Fruit fly (Drosophila melanogaster) whole organism, wandering third instar larva: ENCODE data around the gene CG12056.

Source experiments
- Abd-B ChIP-seq: fragments of >200 bp; optimal IDR thresholded peaks from 2 replicates; lab custom pipeline; 2017; ENCODE audit warnings: missing biosample characterization, missing genetic modification characterization
- CG32264 ChIP-seq: fragments of 200-800 bp; sonication (Bioruptor generic); optimal IDR thresholded peaks from 2 replicates; lab custom pipeline; 2016; ENCODE audit warnings: missing biosample characterization, missing genetic modification characterization
- CG9705 ChIP-seq: fragments of 200-800 bp; sonication (Bioruptor generic); optimal IDR thresholded peaks from 2 replicates; lab custom pipeline; 2018; ENCODE audit warnings: missing biosample characterization, mild to moderate bottlenecking, missing genetic modification characterization
- CrebA ChIP-seq: fragments of 200-800 bp; sonication (Bioruptor generic); optimal IDR thresholded peaks from 2 replicates; lab custom pipeline; 2016; ENCODE audit warnings: missing biosample characterization, mild to moderate bottlenecking, missing genetic modification characterization, borderline replicate concordance
- Dfd ChIP-seq: fragments of >200 bp; optimal IDR thresholded peaks from 2 replicates; lab custom pipeline; 2017; ENCODE audit warnings: missing biosample characterization, missing genetic modification characterization
- Dif ChIP-seq: fragments of 200-275, 200-300 bp; sonication (Bioruptor generic); optimal IDR thresholded peaks from 2 replicates; lab custom pipeline; 2018; ENCODE audit warnings: missing biosample characterization, missing genetic modification characterization; ENCODE audit not compliant: partially characterized antibody
- GATAd ChIP-seq: sonication (Bioruptor generic); optimal IDR thresholded peaks from 2 replicates; lab custom pipeline; 2016; ENCODE audit warnings: missing biosample characterization, missing genetic modification characterization
- HLH106 ChIP-seq: fragments of 200-800 bp; optimal IDR thresholded peaks from 3 replicates; lab custom pipeline; 2019; ENCODE audit warnings: missing biosample characterization, mild to moderate bottlenecking, missing genetic modification characterization, moderate library complexity
- Hnf4 ChIP-seq: fragments of 200-800 bp; sonication (Bioruptor generic); optimal IDR thresholded peaks from 2 replicates; lab custom pipeline; 2016; ENCODE audit warnings: missing biosample characterization, mild to moderate bottlenecking, missing genetic modification characterization
- Hr78 ChIP-seq: fragments of >200 bp; optimal IDR thresholded peaks from 2 replicates; lab custom pipeline; 2017; ENCODE audit warnings: missing biosample characterization, missing genetic modification characterization
- Hr83 ChIP-seq: fragments of 200-300 bp; sonication (Bioruptor generic); optimal IDR thresholded peaks from 2 replicates; lab custom pipeline; 2016; ENCODE audit warnings: missing biosample characterization, mild to moderate bottlenecking, missing genetic modification characterization, moderate library complexity; ENCODE audit not compliant: poor library complexity, severe bottlenecking
- Mio ChIP-seq: sonication (Bioruptor generic); optimal IDR thresholded peaks from 2 replicates; lab custom pipeline; 2016; ENCODE audit warnings: missing biosample characterization, missing genetic modification characterization
- Myc ChIP-seq: fragments of >200 bp; optimal IDR thresholded peaks from 2 replicates; lab custom pipeline; 2017
- Rel ChIP-seq, 2 experiments: fragments of 200-800 bp; sonication (Bioruptor generic) in 1 of 2; optimal IDR thresholded peaks; 2 replicates in 1 of 2; 3 replicates in 1 of 2; lab custom pipeline; 2016 to 2019; ENCODE audit warnings: mild to moderate bottlenecking in 2 of 2, missing biosample characterization in 2 of 2, missing genetic modification characterization in 2 of 2, moderate library complexity in 1 of 2
- Sp1 ChIP-seq: fragments of 200-800 bp; sonication (Bioruptor generic); optimal IDR thresholded peaks from 3 replicates; lab custom pipeline; 2019; ENCODE audit warnings: missing biosample characterization, mild to moderate bottlenecking, missing genetic modification characterization, moderate library complexity
- br ChIP-seq: fragments of 200-800 bp; sonication (Bioruptor generic); optimal IDR thresholded peaks from 2 replicates; lab custom pipeline; 2016; ENCODE audit warnings: missing biosample characterization, missing genetic modification characterization
- brk ChIP-seq: fragments of 200-800 bp; sonication (Bioruptor generic); optimal IDR thresholded peaks from 2 replicates; lab custom pipeline; 2016; ENCODE audit warnings: missing biosample characterization, mild to moderate bottlenecking, missing genetic modification characterization
- dmrt93B ChIP-seq: fragments of 200-800 bp; sonication (Bioruptor generic); optimal IDR thresholded peaks from 2 replicates; lab custom pipeline; 2018; ENCODE audit warnings: missing biosample characterization, mild to moderate bottlenecking, missing genetic modification characterization
- dsf ChIP-seq: sonication (Bioruptor generic); optimal IDR thresholded peaks from 2 replicates; lab custom pipeline; 2016; ENCODE audit warnings: missing biosample characterization, missing genetic modification characterization, borderline replicate concordance
- ey ChIP-seq: fragments of 200-800 bp; sonication (Bioruptor generic); optimal IDR thresholded peaks from 2 replicates; lab custom pipeline; 2016; ENCODE audit warnings: missing biosample characterization, missing genetic modification characterization
- foxo ChIP-seq, 2 experiments: fragments of 200-800 bp; sonication (Bioruptor generic); optimal IDR thresholded peaks; 2 replicates in 1 of 2; 3 replicates in 1 of 2; lab custom pipeline; 2016 to 2017; ENCODE audit warnings: missing biosample characterization in 2 of 2, missing genetic modification characterization in 2 of 2
- fru ChIP-seq: fragments of 200-800 bp; sonication (Bioruptor generic); optimal IDR thresholded peaks from 3 replicates; lab custom pipeline; 2016; ENCODE audit warnings: missing biosample characterization, mild to moderate bottlenecking, missing genetic modification characterization
- jim ChIP-seq: fragments of 175-275, 200-325 bp; sonication (Bioruptor generic); optimal IDR thresholded peaks from 2 replicates; lab custom pipeline; 2016; ENCODE audit warnings: missing biosample characterization, mild to moderate bottlenecking, missing genetic modification characterization
- pan ChIP-seq: fragments of >200 bp; optimal IDR thresholded peaks from 2 replicates; lab custom pipeline; 2017
- psq ChIP-seq: fragments of 200-800 bp; sonication (Bioruptor generic); optimal IDR thresholded peaks from 3 replicates; lab custom pipeline; 2017; ENCODE audit warnings: missing biosample characterization, mild to moderate bottlenecking, missing genetic modification characterization, moderate library complexity
- rgr ChIP-seq: fragments of 200-800 bp; sonication (Bioruptor generic); optimal IDR thresholded peaks from 3 replicates; lab custom pipeline; 2016; ENCODE audit warnings: missing biosample characterization, mild to moderate bottlenecking, missing genetic modification characterization
- sage ChIP-seq: fragments of 200-800 bp; sonication (Bioruptor generic); optimal IDR thresholded peaks from 2 replicates; lab custom pipeline; 2016; ENCODE audit warnings: missing biosample characterization, mild to moderate bottlenecking, missing genetic modification characterization
- tai ChIP-seq: sonication (Bioruptor generic); optimal IDR thresholded peaks from 2 replicates; lab custom pipeline; 2016; ENCODE audit warnings: missing biosample characterization, missing genetic modification characterization
- woc ChIP-seq: sonication (Bioruptor generic); optimal IDR thresholded peaks from 2 replicates; lab custom pipeline; 2016; ENCODE audit warnings: missing biosample characterization, mild to moderate bottlenecking, missing genetic modification characterization

Gene CG12056

dm6 chrX:9214576-9214975, 22.1 kb downstream of the CG12056 start, which contains the start of gene Obp8a:
Gene Obp8a (plus strand): TSS chrX:9214876.
- no peak for TF ChIP-seq foxo (GFP tag; optimal IDR thresholded peaks at IDR 0.05; lab: Kevin White, UChicago)
- TF ChIP-seq psq: no peak
- no peak for TF ChIP-seq Dfd (GFP tag; lab: Kevin White, UChicago)
- no peak for TF ChIP-seq Rel (GFP tag; optimal IDR thresholded peaks at IDR 0.05; lab: Kevin White, UChicago)
- TF ChIP-seq Rel (tag; optimal IDR thresholded peaks at IDR 0.05; lab: Kevin White, UChicago): no peak
- TF ChIP-seq CG32264 (GFP tag; lab: Kevin White, UChicago): no peak
- no peak for TF ChIP-seq CG9705

- TF ChIP-seq ey (GFP tag; lab: Kevin White, UChicago) (no peak), dsf (GFP tag; lab: Kevin White, UChicago) (no peak), Abd-B (GFP tag; lab: Kevin White, UChicago) (no peak), CG32264 (GFP tag; lab: Kevin White, UChicago) (no peak), psq (no peak), Myc (lab: Kevin White, UChicago) (no peak), tai (GFP tag; lab: Kevin White, UChicago) (no peak), dmrt93B (GFP tag; lab: Kevin White, UChicago) (no peak), Sp1 (GFP tag; lab: Kevin White, UChicago) (no peak), Hr78 (no peak)
These were observed 23.0 kb downstream of the CG12056 start, which contains the start of gene CG15368 for dm6 chrX:9215485-9215884. Gene CG15368 (plus strand): TSS chrX:9215785.

- TF ChIP-seq tai (GFP tag; lab: Kevin White, UChicago): no peak
- no peak for TF ChIP-seq rgr (GFP tag; lab: Kevin White, UChicago)
- TF ChIP-seq Hr78: no peak
- TF ChIP-seq Hr83 (GFP tag; lab: Kevin White, UChicago): no peak
These were observed 24.1 kb downstream of the CG12056 start, which contains the start of gene CG15369 for dm6 chrX:9216572-9216971. Gene CG15369 (plus strand): TSS chrX:9216872.

DNA sequence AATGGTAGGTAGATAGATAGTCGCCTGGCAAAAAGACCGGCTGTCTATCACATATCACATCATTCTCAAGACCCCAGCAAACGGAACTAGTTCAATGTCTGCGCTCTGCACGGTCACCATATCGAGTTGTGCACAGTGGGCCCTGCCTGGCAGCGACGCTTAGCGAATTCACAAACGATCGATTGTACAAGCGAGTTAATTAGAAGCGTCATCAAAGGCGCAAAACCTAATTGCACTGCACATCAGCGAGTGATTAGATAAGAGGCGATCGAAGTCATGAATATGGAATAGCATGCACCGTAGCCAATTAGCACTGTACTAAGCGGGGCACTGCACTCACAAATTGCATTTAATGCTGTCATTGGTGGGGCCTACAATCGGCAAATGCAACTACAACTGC, 28.0 kb downstream of the CG12056 start:
- TF ChIP-seq foxo (GFP tag; optimal IDR thresholded peaks at IDR 0.05; lab: Kevin White, UChicago) (peak in 1 of 2 experiments; percentile 3), jim (no peak)

DNA sequence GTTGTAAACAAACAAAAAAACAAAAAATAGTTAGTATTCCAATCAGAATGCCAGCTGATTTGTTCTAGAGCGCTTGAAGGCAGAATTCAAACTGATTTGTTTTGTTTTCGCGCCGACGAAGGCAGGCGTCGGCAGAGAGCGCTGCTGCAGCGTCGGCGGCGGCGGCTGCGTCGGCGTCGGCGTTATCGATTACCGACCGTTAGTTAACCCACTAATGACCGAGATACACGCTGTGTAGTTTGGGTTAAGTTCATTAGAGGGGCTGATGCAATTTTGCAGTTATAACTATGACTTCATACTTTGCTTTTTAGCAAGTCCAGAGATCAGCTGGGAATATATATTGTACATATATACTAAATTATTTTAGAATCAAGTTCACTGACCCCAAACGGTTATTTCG, 30.7 kb downstream of the CG12056 start, which contains the start of gene t:
Gene t, minus strand, starts transcription at position 76 of the 400 bp plus-strand sequence.
- no peak for TF ChIP-seq Rel (GFP tag; optimal IDR thresholded peaks at IDR 0.05; lab: Kevin White, UChicago)
- no peak for TF ChIP-seq Rel (tag; optimal IDR thresholded peaks at IDR 0.05; lab: Kevin White, UChicago)
- TF ChIP-seq HLH106: no peak
- TF ChIP-seq brk (GFP tag; lab: Kevin White, UChicago): no peak
- TF ChIP-seq sage (GFP tag; lab: Kevin White, UChicago): no peak
- no peak for TF ChIP-seq Dif (GFP tag; lab: Kevin White, UChicago)
- no peak for TF ChIP-seq Dfd (GFP tag; lab: Kevin White, UChicago)
- no peak for TF ChIP-seq Abd-B (GFP tag; lab: Kevin White, UChicago)
- TF ChIP-seq pan: no peak
- TF ChIP-seq tai (GFP tag; lab: Kevin White, UChicago): no peak
- no peak for TF ChIP-seq Sp1 (GFP tag; lab: Kevin White, UChicago)

dm6 chrX:9224423-9224822, 32.0 kb downstream of the CG12056 start:
- TF ChIP-seq dsf (GFP tag; lab: Kevin White, UChicago): no peak
- no peak for TF ChIP-seq Hnf4 (GFP tag; lab: Kevin White, UChicago)
- no peak for TF ChIP-seq Mio (GFP tag; lab: Kevin White, UChicago)
- TF ChIP-seq Myc (lab: Kevin White, UChicago): no peak
- no peak for TF ChIP-seq brk (GFP tag; lab: Kevin White, UChicago)
- TF ChIP-seq sage (GFP tag; lab: Kevin White, UChicago): no peak
- no peak for TF ChIP-seq Abd-B (GFP tag; lab: Kevin White, UChicago)
- TF ChIP-seq Rel (GFP tag; optimal IDR thresholded peaks at IDR 0.05; lab: Kevin White, UChicago): no peak
- no peak for TF ChIP-seq Rel (tag; optimal IDR thresholded peaks at IDR 0.05; lab: Kevin White, UChicago)
- TF ChIP-seq woc (GFP tag; lab: Kevin White, UChicago): no peak
- no peak for TF ChIP-seq psq
- no peak for TF ChIP-seq br (GFP tag; lab: Kevin White, UChicago)
- no peak for TF ChIP-seq Sp1 (GFP tag; lab: Kevin White, UChicago)
- no peak for TF ChIP-seq pan
- no peak for TF ChIP-seq dmrt93B (GFP tag; lab: Kevin White, UChicago)
- TF ChIP-seq GATAd (GFP tag; lab: Kevin White, UChicago): no peak
- TF ChIP-seq CrebA (GFP tag; lab: Kevin White, UChicago): no peak
- TF ChIP-seq fru (GFP tag; lab: Kevin White, UChicago): no peak
- TF ChIP-seq rgr (GFP tag; lab: Kevin White, UChicago): no peak
- TF ChIP-seq, all 38 proteins: peak for 0
